Worm (Caenorhabditis elegans): Measurements from ENCODE around the gene dnc-4.

dnc-4 gene

DNA sequence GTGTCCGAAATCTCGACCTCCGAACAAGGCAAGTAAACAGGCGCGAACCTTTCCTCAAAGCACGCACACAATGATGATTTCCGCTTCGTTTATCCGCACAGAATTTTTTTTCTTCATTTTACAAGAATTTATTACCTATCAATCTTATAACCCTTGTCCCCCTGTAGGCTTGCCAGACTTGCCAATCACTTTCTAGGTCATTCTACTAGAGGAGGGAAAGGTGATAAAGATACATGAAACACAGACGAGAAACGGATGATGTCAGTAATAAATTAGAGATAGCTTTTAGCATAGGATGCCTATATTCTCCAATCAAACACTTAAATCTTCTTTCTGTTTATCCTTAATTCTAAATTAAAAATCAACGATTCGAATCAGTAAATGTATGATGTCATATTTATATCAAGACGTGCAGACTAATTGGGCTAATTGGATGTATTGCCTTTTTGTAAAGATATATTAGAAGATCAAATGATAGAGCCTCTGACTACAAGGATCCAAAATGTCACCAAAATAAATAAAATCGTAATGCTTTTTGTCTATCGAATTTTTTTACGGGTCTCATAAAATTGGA, 7.8 kb upstream of the dnc-4 start:
- TF ChIP-seq sma-9 (GFP tag; optimal IDR thresholded peaks at IDR 0.05): peak; percentile 33
- TF ChIP-seq sma-9 (tag; optimal IDR thresholded peaks at IDR 0.05): no peak
- TF ChIP-seq snpc-4 (tag; optimal IDR thresholded peaks at IDR 0.05): no peak
- TF ChIP-seq nhr-21 (tag; optimal IDR thresholded peaks at IDR 0.05): peak; percentile 65
- TF ChIP-seq sma-3 (GFP tag; optimal IDR thresholded peaks at IDR 0.05): peak; percentile 51
- peak; percentile 23 for TF ChIP-seq blmp-1 (tag; optimal IDR thresholded peaks at IDR 0.05; ENCODE audit: insufficient read depth)
- peak; percentile 9 for TF ChIP-seq nhr-25 (tag; optimal IDR thresholded peaks at IDR 0.05)
- no peak for TF ChIP-seq F13H6.1 (tag; optimal IDR thresholded peaks at IDR 0.05)

DNA sequence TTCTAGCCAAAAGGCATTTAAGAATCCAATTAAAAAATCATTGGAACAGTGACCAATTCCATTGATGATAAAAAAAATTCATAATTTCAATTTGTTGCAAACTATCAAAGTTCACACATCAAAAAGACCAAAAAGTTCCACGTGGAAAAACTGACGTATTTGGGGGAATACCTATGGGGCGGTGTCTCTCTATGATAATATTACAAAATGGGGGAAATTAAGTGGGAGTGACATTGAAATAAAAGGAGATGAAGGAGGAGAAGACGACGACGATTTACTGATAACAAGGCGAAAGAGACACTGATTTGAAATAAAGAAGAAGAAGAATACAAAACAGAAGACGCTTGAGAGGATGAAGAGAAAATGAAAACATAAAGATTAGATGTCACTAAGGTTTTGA, 6.8 kb upstream of the dnc-4 start:
- TF ChIP-seq mdl-1 (tag; optimal IDR thresholded peaks at IDR 0.05) (peak in 1 of 2 experiments; percentile 40), gmeb-1 (tag; optimal IDR thresholded peaks at IDR 0.05) (peak; percentile 1), fos-1 (tag; optimal IDR thresholded peaks at IDR 0.05) (peak; percentile 56), sma-9 (GFP tag; optimal IDR thresholded peaks at IDR 0.05) (peak; percentile 89), sma-9 (tag; optimal IDR thresholded peaks at IDR 0.05) (no peak), Y55F3AM.14 (GFP tag; optimal IDR thresholded peaks at IDR 0.05) (no peak), lin-39 (tag; optimal IDR thresholded peaks at IDR 0.05) (no peak), nhr-21 (tag; optimal IDR thresholded peaks at IDR 0.05) (peak; percentile 24), ztf-4 (tag; optimal IDR thresholded peaks at IDR 0.05) (no peak), crh-2 (tag; optimal IDR thresholded peaks at IDR 0.05) (peak; percentile 81), F13H6.1 (tag; optimal IDR thresholded peaks at IDR 0.05) (peak; percentile 20), egl-27 (tag; optimal IDR thresholded peaks at IDR 0.05) (peak; percentile 65), nhr-25 (tag; optimal IDR thresholded peaks at IDR 0.05) (peak; percentile 49), sma-3 (GFP tag; optimal IDR thresholded peaks at IDR 0.05) (peak; percentile 41)

DNA sequence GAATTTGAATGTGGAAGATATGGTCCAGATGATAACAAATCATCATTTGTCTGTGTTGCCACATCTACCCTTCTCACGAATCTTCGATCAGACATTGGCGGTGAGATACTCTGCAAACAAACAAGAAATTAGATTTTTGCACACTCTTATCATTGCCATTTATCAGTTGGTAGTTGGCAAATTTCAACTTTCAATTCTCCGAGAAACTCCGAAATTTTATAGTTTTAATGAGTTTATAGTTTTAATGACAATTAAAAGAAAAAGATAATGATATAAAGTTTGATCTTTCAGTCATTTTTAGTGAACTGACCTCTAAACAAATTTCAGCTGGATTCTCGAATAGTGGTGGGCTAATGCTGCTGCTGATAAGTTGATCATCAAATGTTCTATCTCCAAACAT, 4.3 kb upstream of the dnc-4 start:
- no peak for TF ChIP-seq nhr-11 (tag; optimal IDR thresholded peaks at IDR 0.05)
- TF ChIP-seq mab-5 (tag; optimal IDR thresholded peaks at IDR 0.05): no peak
- TF ChIP-seq fos-1 (tag; optimal IDR thresholded peaks at IDR 0.05): peak; percentile 58
- TF ChIP-seq crh-2 (tag; optimal IDR thresholded peaks at IDR 0.05): peak; percentile 29

DNA sequence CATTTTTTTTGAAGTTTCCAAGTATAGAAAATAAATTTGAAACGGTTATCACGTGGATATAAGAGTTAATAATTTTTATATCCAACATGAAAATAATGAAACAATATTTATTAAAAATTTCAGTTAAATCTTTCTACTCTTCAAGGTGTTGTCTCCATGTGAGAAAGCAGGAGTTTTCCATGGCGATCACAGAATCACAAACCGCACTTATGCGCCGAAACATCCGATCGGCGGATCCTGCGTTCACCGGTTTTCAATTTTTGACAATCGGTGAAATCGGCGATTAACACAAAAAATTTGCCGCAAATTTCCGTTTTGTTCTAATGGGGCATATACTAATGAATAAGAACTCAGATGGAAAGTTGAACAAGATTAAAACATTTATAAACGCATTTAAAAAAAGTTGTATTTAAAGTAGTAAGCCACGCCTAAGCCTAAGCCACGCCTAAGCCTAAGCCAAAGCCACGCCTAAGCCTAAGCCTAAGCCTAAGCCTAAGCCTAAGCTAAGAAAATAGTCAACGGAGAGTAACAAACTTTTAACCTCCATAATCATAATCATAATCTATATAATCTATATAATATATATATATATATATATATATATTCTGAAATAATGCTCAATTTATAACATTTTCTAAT, 2.5 kb upstream of the dnc-4 start, which contains the start of gene C26B2.2:
C26B2.2 (minus strand) TSS at position 88 of the 639 bp plus-strand sequence.
- TF ChIP-seq ama-1 (optimal IDR thresholded peaks at IDR 0.05) (no peak), nhr-6 (tag; optimal IDR thresholded peaks at IDR 0.05) (no peak), sma-9 (GFP tag; optimal IDR thresholded peaks at IDR 0.05) (no peak), sma-9 (tag; optimal IDR thresholded peaks at IDR 0.05) (no peak), F13H6.1 (tag; optimal IDR thresholded peaks at IDR 0.05) (no peak), ZK546.5 (tag; optimal IDR thresholded peaks at IDR 0.05) (no peak), peb-1 (tag; optimal IDR thresholded peaks at IDR 0.05) (no peak)

DNA sequence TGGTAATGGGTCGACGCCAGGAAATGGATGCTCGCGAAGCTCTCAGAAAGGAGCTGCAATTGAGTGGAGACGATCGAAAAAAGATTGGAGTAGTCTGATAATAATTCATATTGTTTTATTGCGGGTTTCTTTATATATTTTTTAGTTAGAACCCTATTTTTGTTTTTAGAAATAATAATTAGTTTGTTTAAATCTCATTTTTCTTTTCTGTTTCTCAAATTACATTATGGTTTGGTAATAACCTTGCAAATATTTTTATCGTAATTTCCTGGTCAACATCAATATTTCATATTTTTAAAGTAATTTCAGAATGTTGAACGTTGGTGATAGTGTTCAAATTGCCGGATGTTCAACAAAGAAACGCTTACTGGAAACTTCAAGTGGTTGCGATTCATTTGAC, 2.9 kb downstream of the dnc-4 start, which contains the start of gene elpc-4:
elpc-4 (plus strand) TSS at position 301 of the 400 bp plus-strand sequence.
- TF ChIP-seq gmeb-1 (tag; optimal IDR thresholded peaks at IDR 0.05) (no peak), lin-39 (tag; optimal IDR thresholded peaks at IDR 0.05) (no peak), snpc-4 (tag; optimal IDR thresholded peaks at IDR 0.05) (no peak), ama-1 (optimal IDR thresholded peaks at IDR 0.05) (no peak), C34F6.9 (tag; optimal IDR thresholded peaks at IDR 0.05) (no peak), nhr-129 (tag; optimal IDR thresholded peaks at IDR 0.05) (no peak), ceh-16 (tag; optimal IDR thresholded peaks at IDR 0.05) (no peak), elt-1 (tag; optimal IDR thresholded peaks at IDR 0.05) (no peak), lsy-2 (tag; optimal IDR thresholded peaks at IDR 0.05) (no peak), sem-4 (tag; optimal IDR thresholded peaks at IDR 0.05) (no peak), nhr-21 (tag; optimal IDR thresholded peaks at IDR 0.05) (no peak), ceh-82 (tag; optimal IDR thresholded peaks at IDR 0.05) (no peak), zag-1 (tag; optimal IDR thresholded peaks at IDR 0.05) (no peak), ztf-4 (tag; optimal IDR thresholded peaks at IDR 0.05) (no peak), skn-1 (tag; optimal IDR thresholded peaks at IDR 0.05) (no peak), unc-55 (GFP tag; optimal IDR thresholded peaks at IDR 0.05) (no peak), Y55F3AM.14 (GFP tag; optimal IDR thresholded peaks at IDR 0.05) (no peak)
